Worm (Caenorhabditis elegans): ENCODE results near the gene T06D8.2.

The T06D8.2 gene

DNA sequence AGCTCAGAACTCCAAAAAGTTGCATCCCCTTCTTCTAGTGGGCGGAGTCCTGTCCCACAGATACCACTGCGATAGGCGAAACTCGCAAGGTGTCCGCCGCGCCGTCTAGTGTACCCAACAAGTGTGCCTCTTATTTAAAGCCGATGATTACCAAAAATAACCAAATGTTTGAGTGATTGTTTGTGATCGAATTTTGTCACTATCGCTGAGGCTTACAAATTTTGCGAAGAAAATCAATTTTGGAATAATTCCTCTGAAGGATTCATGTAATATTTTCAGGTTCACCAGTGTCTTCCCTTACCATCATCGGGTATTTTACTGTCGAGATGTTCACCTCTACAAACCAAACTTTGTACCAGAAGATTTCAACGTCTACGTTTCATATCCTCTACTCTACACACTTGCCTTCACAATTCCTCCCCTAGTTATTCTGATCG is 2.4 kb upstream of the T06D8.2 start (continued):
- TF ChIP-seq pha-4 (GFP tag; IDR thresholded peaks at IDR 0.05) = peak; percentile 77
- TF ChIP-seq pha-4 (tag; optimal IDR thresholded peaks at IDR 0.05) = no peak
- TF ChIP-seq dpl-1 (GFP tag; optimal IDR thresholded peaks at IDR 0.05) = peak; percentile 55
- no peak for TF ChIP-seq egl-27 (tag; optimal IDR thresholded peaks at IDR 0.05)
- peak; percentile 84 for TF ChIP-seq duxl-1 (tag; optimal IDR thresholded peaks at IDR 0.05; ENCODE audit: poor library complexity)
- TF ChIP-seq ceh-32 (tag; optimal IDR thresholded peaks at IDR 0.05; ENCODE audit: poor library complexity) = no peak
- peak; percentile 61 for TF ChIP-seq hlh-30 (tag; optimal IDR thresholded peaks at IDR 0.05; ENCODE audit: insufficient read depth)
- peak; percentile 93 for TF ChIP-seq snpc-4 (tag; optimal IDR thresholded peaks at IDR 0.05)
- no peak for TF ChIP-seq jun-1 (tag; optimal IDR thresholded peaks at IDR 0.05)
- peak; percentile 93 for TF ChIP-seq T26A8.4 (GFP tag; IDR thresholded peaks at IDR 0.05)

DNA sequence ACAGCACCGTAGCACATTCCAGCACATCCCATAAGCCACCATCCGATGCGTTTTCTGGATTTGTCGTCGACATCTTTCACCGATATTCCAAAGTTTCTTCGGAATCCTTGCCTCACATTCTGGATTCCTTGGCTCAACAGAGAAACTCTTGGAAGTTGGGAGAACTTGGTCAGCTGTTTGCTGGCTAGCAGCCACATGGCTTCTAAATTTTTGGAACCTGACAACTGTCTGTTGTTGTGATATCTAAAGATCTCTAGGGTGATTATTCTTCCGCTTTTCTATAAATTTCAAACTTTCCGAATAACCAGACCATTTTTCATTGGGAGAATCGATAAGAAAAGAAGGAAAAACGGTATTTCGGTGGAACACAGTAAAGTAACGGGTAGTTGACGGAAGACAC is 8.3 kb downstream of the T06D8.2 start, which contains the start of gene cox-15:
Gene cox-15, minus strand, starts transcription at position 202 of the 400 bp plus-strand sequence.
- no peak for TF ChIP-seq ztf-11 (tag; optimal IDR thresholded peaks at IDR 0.05)
- TF ChIP-seq arid-1 (GFP tag; conservative IDR thresholded peaks at IDR 0.05) = no peak
- TF ChIP-seq lin-38 (GFP tag; IDR thresholded peaks at IDR 0.05) = 0 out of 2 replicates have a peak, but pooled peaks have one; percentile 32
- no peak for TF ChIP-seq tag-97 (GFP tag; IDR thresholded peaks at IDR 0.05)
- no peak for TF ChIP-seq lin-39 (tag; optimal IDR thresholded peaks at IDR 0.05)
- TF ChIP-seq T26A8.4 (GFP tag; IDR thresholded peaks at IDR 0.05) = peak; percentile 34
- peak; percentile 38; the same call in 1 of the 2 replicates for TF ChIP-seq dmd-8 (GFP tag; IDR thresholded peaks at IDR 0.05)
- TF ChIP-seq ama-1 (optimal IDR thresholded peaks at IDR 0.05) = peak; percentile 64
- no peak for TF ChIP-seq mep-1 (tag; optimal IDR thresholded peaks at IDR 0.05)

DNA sequence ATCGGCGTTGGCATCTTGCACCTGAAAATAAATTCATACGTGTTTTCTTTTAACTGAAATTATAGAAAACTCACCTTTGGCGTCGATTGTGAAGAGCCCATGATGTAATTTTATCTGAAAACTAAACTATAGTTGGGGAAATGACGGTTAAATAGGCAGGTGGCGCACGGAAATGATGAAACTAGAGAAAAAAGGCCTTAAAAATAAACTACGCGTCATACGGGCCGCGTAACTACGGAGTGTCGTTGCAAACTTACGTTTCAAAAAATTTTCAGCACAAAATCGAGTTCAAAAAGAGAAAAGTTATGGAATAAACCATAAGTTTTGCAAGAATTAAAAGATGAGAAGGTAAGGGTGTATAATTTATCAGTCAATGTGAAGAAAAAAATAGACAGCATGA is 9.8 kb downstream of the T06D8.2 start, which contains the start of gene cchl-1:
Gene cchl-1, minus strand, starts transcription at position 114 of the 400 bp plus-strand sequence.
- TF ChIP-seq F49E8.2 (tag; optimal IDR thresholded peaks at IDR 0.05; ENCODE audit: borderline replicate concordance) = peak; percentile 2
- no peak for TF ChIP-seq attf-4 (tag; optimal IDR thresholded peaks at IDR 0.05)
- TF ChIP-seq lin-13 (GFP tag; optimal IDR thresholded peaks at IDR 0.05) = peak; percentile 2
- peak; percentile 18 for TF ChIP-seq nhr-28 (tag; optimal IDR thresholded peaks at IDR 0.05)
- TF ChIP-seq dmd-6 (GFP tag; IDR thresholded peaks at IDR 0.05) = no peak; the same call in 1 of the 2 replicates
- TF ChIP-seq mdl-1 (tag; optimal IDR thresholded peaks at IDR 0.05) = no peak
- TF ChIP-seq nhr-42 (GFP tag; IDR thresholded peaks at IDR 0.05) = no peak
- no peak for TF ChIP-seq ztf-7 (tag; optimal IDR thresholded peaks at IDR 0.05)
- TF ChIP-seq lin-38 (GFP tag; IDR thresholded peaks at IDR 0.05) = peak; percentile 53
- TF ChIP-seq mep-1 (tag; optimal IDR thresholded peaks at IDR 0.05) = peak; percentile 48
- TF ChIP-seq lir-3 (tag; optimal IDR thresholded peaks at IDR 0.05) = no peak
- TF ChIP-seq vab-7 (GFP tag; IDR thresholded peaks at IDR 0.05) = no peak
- TF ChIP-seq tra-1 (GFP tag; IDR thresholded peaks at IDR 0.05) = no peak
- TF ChIP-seq lsy-2 (tag; optimal IDR thresholded peaks at IDR 0.05) = peak in 1 of 2 experiments; percentile 35
- TF ChIP-seq dmd-8 (GFP tag; IDR thresholded peaks at IDR 0.05) = no peak
- TF ChIP-seq unc-62 (GFP tag; optimal IDR thresholded peaks at IDR 0.05 in 1 of 2) = no peak
- no peak for TF ChIP-seq unc-62 (tag; optimal IDR thresholded peaks at IDR 0.05)
- TF ChIP-seq dve-1 (tag; optimal IDR thresholded peaks at IDR 0.05; ENCODE audit: insufficient read depth) = peak; percentile 12
- no peak for TF ChIP-seq ceh-32 (tag; optimal IDR thresholded peaks at IDR 0.05; ENCODE audit: poor library complexity)
- TF ChIP-seq T20F7.1 (GFP tag; optimal IDR thresholded peaks at IDR 0.05) = peak; percentile 92
- TF ChIP-seq nhr-102 (tag; optimal IDR thresholded peaks at IDR 0.05) = no peak
- no peak for TF ChIP-seq cey-2 (tag; optimal IDR thresholded peaks at IDR 0.05; ENCODE audit: borderline replicate concordance, insufficient read depth)
- TF ChIP-seq lin-39 (tag; optimal IDR thresholded peaks at IDR 0.05) = no peak
- TF ChIP-seq zip-2 (tag; optimal IDR thresholded peaks at IDR 0.05) = no peak
- no peak for TF ChIP-seq ZK337.2 (GFP tag; IDR thresholded peaks at IDR 0.05)
- TF ChIP-seq mes-2 (tag; optimal IDR thresholded peaks at IDR 0.05; ENCODE audit: poor library complexity, severe bottlenecking) = peak; percentile 43
- no peak for TF ChIP-seq pha-4 (GFP tag; IDR thresholded peaks at IDR 0.05)
- no peak for TF ChIP-seq pha-4 (tag; optimal IDR thresholded peaks at IDR 0.05)
- TF ChIP-seq ama-1 (optimal IDR thresholded peaks at IDR 0.05) = no peak
